Worm (Caenorhabditis elegans): Measurements from ENCODE around the gene F55G11.10.

The F55G11.10 gene

ce11 chrIV:12960136-12960535, 11.6 kb downstream of the F55G11.10 start, which contains the start of gene F55G11.7:
TSS of gene F55G11.7 (plus strand) at chrIV:12960436.
- TF ChIP-seq nhr-237 (tag; optimal IDR thresholded peaks at IDR 0.05) (no peak), elt-2 (tag; optimal IDR thresholded peaks at IDR 0.05) (no peak), ZK546.5 (tag; optimal IDR thresholded peaks at IDR 0.05) (no peak), lsy-12 (tag; optimal IDR thresholded peaks at IDR 0.05) (no peak), nhr-25 (tag; optimal IDR thresholded peaks at IDR 0.05) (no peak), nhr-77 (tag; optimal IDR thresholded peaks at IDR 0.05) (no peak)

ce11 chrIV:12962564-12962963, 14.0 kb downstream of the F55G11.10 start, which contains the start of gene F55G11.8:
TSS of gene F55G11.8 (plus strand) at chrIV:12962808.
- TF ChIP-seq pqm-1 (tag; optimal IDR thresholded peaks at IDR 0.05), result peak; percentile 20
- peak; percentile 78 for TF ChIP-seq elt-2 (tag; optimal IDR thresholded peaks at IDR 0.05)
- TF ChIP-seq mdl-1 (tag; optimal IDR thresholded peaks at IDR 0.05), result no peak
- TF ChIP-seq skn-1 (tag; optimal IDR thresholded peaks at IDR 0.05), result peak; percentile 2

- no peak for TF ChIP-seq egl-5 (tag; optimal IDR thresholded peaks at IDR 0.05)
- TF ChIP-seq elt-2 (tag; optimal IDR thresholded peaks at IDR 0.05), result peak; percentile 64
- TF ChIP-seq pqm-1 (tag; optimal IDR thresholded peaks at IDR 0.05), result peak; percentile 76
Observed at ce11 chrIV:12964648-12965047, 16.1 kb downstream of the F55G11.10 start.

ce11 chrIV:12965074-12965473, 16.5 kb downstream of the F55G11.10 start, which contains the start of gene dod-22:
TSS of gene dod-22 (plus strand) at chrIV:12965374.
- TF ChIP-seq ztf-4 (tag; optimal IDR thresholded peaks at IDR 0.05) (no peak), lin-15B (tag; optimal IDR thresholded peaks at IDR 0.05) (no peak), fos-1 (tag; optimal IDR thresholded peaks at IDR 0.05) (no peak), nhr-77 (tag; optimal IDR thresholded peaks at IDR 0.05) (no peak)

- TF ChIP-seq unc-62 (GFP tag; optimal IDR thresholded peaks at IDR 0.05) (no peak), mdl-1 (tag; optimal IDR thresholded peaks at IDR 0.05) (no peak), lin-39 (tag; optimal IDR thresholded peaks at IDR 0.05) (no peak), jun-1 (tag; optimal IDR thresholded peaks at IDR 0.05) (no peak), pha-4 (tag; optimal IDR thresholded peaks at IDR 0.05) (no peak), nhr-67 (tag; optimal IDR thresholded peaks at IDR 0.05) (no peak), hmg-11 (tag; optimal IDR thresholded peaks at IDR 0.05) (no peak), skn-1 (tag; optimal IDR thresholded peaks at IDR 0.05) (no peak), lsy-12 (tag; optimal IDR thresholded peaks at IDR 0.05) (no peak), mml-1 (tag; optimal IDR thresholded peaks at IDR 0.05) (no peak), fos-1 (tag; optimal IDR thresholded peaks at IDR 0.05) (no peak), eor-1 (tag; optimal IDR thresholded peaks at IDR 0.05) (no peak), ztf-4 (tag; optimal IDR thresholded peaks at IDR 0.05) (no peak), nhr-12 (tag; optimal IDR thresholded peaks at IDR 0.05) (no peak), zag-1 (tag; optimal IDR thresholded peaks at IDR 0.05) (no peak), egl-5 (tag; optimal IDR thresholded peaks at IDR 0.05) (no peak), fkh-2 (tag; optimal IDR thresholded peaks at IDR 0.05) (no peak)
Observed at ce11 chrIV:12967303-12967702, 18.7 kb downstream of the F55G11.10 start.

ce11 chrIV:12969141-12969540, 20.6 kb downstream of the F55G11.10 start, which contains the start of gene F55G11.2:
TSS of gene F55G11.2 (minus strand) at chrIV:12969289.
- TF ChIP-seq elt-2 (tag; optimal IDR thresholded peaks at IDR 0.05) (peak; percentile 76), egl-5 (tag; optimal IDR thresholded peaks at IDR 0.05) (no peak)

- TF ChIP-seq elt-2 (tag; optimal IDR thresholded peaks at IDR 0.05) (peak; percentile 78), ceh-82 (tag; optimal IDR thresholded peaks at IDR 0.05) (no peak)
Observed at ce11 chrIV:12971994-12972520, 23.5 kb downstream of the F55G11.10 start.

- TF ChIP-seq unc-39 (tag; optimal IDR thresholded peaks at IDR 0.05) (no peak), ztf-11 (tag; optimal IDR thresholded peaks at IDR 0.05) (no peak), pqm-1 (tag; optimal IDR thresholded peaks at IDR 0.05) (no peak), ceh-9 (tag; optimal IDR thresholded peaks at IDR 0.05) (no peak), ama-1 (optimal IDR thresholded peaks at IDR 0.05) (no peak), lin-39 (tag; optimal IDR thresholded peaks at IDR 0.05) (no peak), lin-15B (tag; optimal IDR thresholded peaks at IDR 0.05) (no peak), nhr-11 (tag; optimal IDR thresholded peaks at IDR 0.05) (no peak), hmg-11 (tag; optimal IDR thresholded peaks at IDR 0.05) (no peak), elt-2 (tag; optimal IDR thresholded peaks at IDR 0.05) (no peak), nhr-77 (tag; optimal IDR thresholded peaks at IDR 0.05) (no peak), nfya-1 (tag; optimal IDR thresholded peaks at IDR 0.05; ENCODE audit: insufficient read depth) (no peak), tbx-2 (tag; optimal IDR thresholded peaks at IDR 0.05) (no peak), nhr-12 (tag; optimal IDR thresholded peaks at IDR 0.05) (no peak)
Observed at ce11 chrIV:12972780-12973179, 24.2 kb downstream of the F55G11.10 start.

All from whole organism, L3 larva.